Worm (Caenorhabditis elegans) whole organism, early embryonic: Measurements from ENCODE around the gene cdc-25.2.

ENCODE experiments used
- B0310.2 ChIP-seq: sonication (generic microtip); optimal IDR thresholded peaks from 2 replicates; lab custom pipeline; 2016; ENCODE audit warnings: mild to moderate bottlenecking, missing genetic modification characterization, missing compliant biosample characterization
- F13C5.2 ChIP-seq: sonication (generic microtip); optimal IDR thresholded peaks from 2 replicates; lab custom pipeline; 2017; ENCODE audit warnings: mild to moderate bottlenecking, missing genetic modification characterization, inconsistent platforms, missing compliant biosample characterization
- aly-1 ChIP-seq: sonication (generic microtip); optimal IDR thresholded peaks from 2 replicates; lab custom pipeline; 2016; ENCODE audit warnings: missing genetic modification characterization, missing compliant biosample characterization
- ama-1 ChIP-seq: fragments of 150-350 bp; optimal IDR thresholded peaks from 2 replicates; lab custom pipeline; 2014
- ceh-13 ChIP-seq: fragments of 200-800 bp; sonication (Bioruptor generic); optimal IDR thresholded peaks from 2 replicates; lab custom pipeline; 2018; ENCODE audit warnings: mild to moderate bottlenecking, missing genetic modification characterization, missing compliant biosample characterization
- ceh-36 ChIP-seq: sonication (generic microtip); optimal IDR thresholded peaks from 2 replicates; lab custom pipeline; 2016; ENCODE audit warnings: missing genetic modification characterization, inconsistent platforms, missing compliant biosample characterization
- ets-7 ChIP-seq: sonication (generic microtip); optimal IDR thresholded peaks from 2 replicates; lab custom pipeline; 2016; ENCODE audit warnings: missing genotype, missing genetic modification characterization, missing compliant biosample characterization
- flt-1 ChIP-seq: fragments of 200-800 bp; sonication (Bioruptor generic); IDR thresholded peaks from 2 replicates; pipeline ENCODE4 v1.3.6; 2022; ENCODE audit warnings: missing genetic modification characterization, missing compliant biosample characterization
- hmbx-1 ChIP-seq: sonication (generic microtip); optimal IDR thresholded peaks from 2 replicates; lab custom pipeline; 2016; ENCODE audit warnings: mild to moderate bottlenecking, missing genetic modification characterization, missing compliant biosample characterization
- hmg-4 ChIP-seq: fragments of 200-800 bp; sonication (Bioruptor generic); optimal IDR thresholded peaks from 2 replicates; lab custom pipeline; 2018; ENCODE audit warnings: mild to moderate bottlenecking, missing genetic modification characterization, missing compliant biosample characterization
- hnd-1 ChIP-seq: sonication (generic microtip); optimal IDR thresholded peaks from 2 replicates; lab custom pipeline; 2016; ENCODE audit warnings: missing genetic modification characterization, missing compliant biosample characterization
- pes-1 ChIP-seq: fragments of 200-800 bp; sonication (Bioruptor generic); IDR thresholded peaks from 2 replicates; pipeline ENCODE4 v1.3.6; 2022; ENCODE audit warnings: missing genetic modification reagents, missing genetic modification characterization, missing compliant biosample characterization
- scrt-1 ChIP-seq: fragments of 200-800 bp; sonication (Bioruptor generic); IDR thresholded peaks from 2 replicates; pipeline ENCODE4 v1.3.6; 2022; ENCODE audit warnings: missing genetic modification characterization, missing compliant biosample characterization
- sea-1 ChIP-seq: fragments of 200-800 bp; sonication (Bioruptor generic); conservative IDR thresholded peaks from 2 replicates; pipeline ENCODE4 v1.3.6; 2022; ENCODE audit warnings: missing genetic modification characterization, missing compliant biosample characterization
- tbx-11 ChIP-seq: fragments of 200-800 bp; sonication (Bioruptor generic); IDR thresholded peaks from 2 replicates; pipeline ENCODE4 v1.3.6; 2022; ENCODE audit warnings: missing genetic modification characterization, missing compliant biosample characterization
- tbx-37 ChIP-seq: fragments of 200-800 bp; sonication (Bioruptor generic); conservative IDR thresholded peaks from 2 replicates; pipeline ENCODE4 v1.3.6; 2022; ENCODE audit warnings: missing genetic modification reagents, missing genetic modification characterization, missing compliant biosample characterization
- tra-4 ChIP-seq: sonication (generic microtip); optimal IDR thresholded peaks from 2 replicates; lab custom pipeline; 2017; ENCODE audit warnings: missing genetic modification characterization, missing compliant biosample characterization

Gene cdc-25.2

DNA sequence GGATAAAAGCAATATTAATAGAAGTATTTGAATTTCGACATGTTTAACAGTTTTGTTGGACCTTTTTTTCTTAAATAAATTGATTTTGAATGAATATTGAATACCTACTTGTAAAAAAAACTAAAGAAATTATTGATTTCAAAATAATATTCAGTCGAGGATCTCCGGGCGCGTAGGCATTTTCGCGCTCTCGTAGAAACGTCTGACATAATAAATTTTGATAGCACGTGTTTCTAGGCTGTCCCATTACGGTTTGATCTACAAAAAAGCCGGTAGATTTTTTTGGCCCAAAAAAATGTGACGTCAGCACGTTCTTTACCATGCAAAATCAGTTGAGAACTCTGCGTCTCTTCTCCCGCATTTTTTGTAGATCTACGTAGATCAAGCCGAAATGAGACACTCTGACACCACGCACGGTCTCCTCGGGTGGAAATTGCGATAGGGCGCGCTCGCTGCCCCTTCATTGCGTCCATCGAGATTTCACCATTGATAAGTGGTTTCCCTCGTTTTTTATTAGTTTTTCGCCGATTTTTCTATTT, 27.7 kb downstream of the cdc-25.2 start:
- TF ChIP-seq tbx-11 (GFP tag; lab: Robert Waterston, UW), result no peak
- TF ChIP-seq ceh-36 (tag; lab: Kevin White, UChicago), result no peak
- no peak for TF ChIP-seq F13C5.2 (tag; lab: Kevin White, UChicago)
- TF ChIP-seq ets-7 (tag; lab: Kevin White, UChicago), result no peak
- TF ChIP-seq B0310.2 (tag; lab: Kevin White, UChicago), result no peak
- TF ChIP-seq pes-1, result no peak
- TF ChIP-seq aly-1 (tag; lab: Kevin White, UChicago), result no peak
- TF ChIP-seq ama-1 (lab: Kevin White, UChicago), result no peak
- no peak for TF ChIP-seq tra-4 (tag; lab: Kevin White, UChicago)
- no peak for TF ChIP-seq sea-1 (GFP tag; lab: Robert Waterston, UW)
- TF ChIP-seq ceh-13 (GFP tag; lab: Kevin White, UChicago), result no peak
- no peak for TF ChIP-seq scrt-1
- no peak for TF ChIP-seq tbx-37

ce11 chrV:1599088-1599487, 32.2 kb downstream of the cdc-25.2 start:
- peak; percentile 63; the same call in 1 of the 2 replicates for TF ChIP-seq sea-1 (GFP tag; lab: Robert Waterston, UW)
- peak; percentile 66 for TF ChIP-seq pes-1

ce11 chrV:1600561-1601088, 33.7 kb downstream of the cdc-25.2 start, which contains the start of gene F16B4.2:
Gene F16B4.2, plus strand, starts transcription at chrV:1601038.
- TF ChIP-seq flt-1 (GFP tag; lab: Robert Waterston, UW) (no peak), hnd-1 (tag; lab: Kevin White, UChicago) (no peak), pes-1 (no peak), hmg-4 (no peak), tbx-11 (GFP tag; lab: Robert Waterston, UW) (no peak)

- TF ChIP-seq pes-1 (no peak), tbx-11 (GFP tag; lab: Robert Waterston, UW) (no peak), ceh-36 (tag; lab: Kevin White, UChicago) (no peak), scrt-1 (no peak), sea-1 (GFP tag; lab: Robert Waterston, UW) (no peak), hmbx-1 (tag; lab: Kevin White, UChicago) (no peak), ama-1 (lab: Kevin White, UChicago) (no peak), hmg-4 (no peak), ceh-13 (GFP tag; lab: Kevin White, UChicago) (no peak), tbx-37 (no peak), B0310.2 (tag; lab: Kevin White, UChicago) (no peak), hnd-1 (tag; lab: Kevin White, UChicago) (no peak)
Observed at ce11 chrV:1607790-1608189, 40.9 kb downstream of the cdc-25.2 start, which contains the start of gene nhr-178. Gene nhr-178, minus strand, starts transcription at chrV:1607953.

- no peak for TF ChIP-seq tbx-37
- TF ChIP-seq F13C5.2 (tag; lab: Kevin White, UChicago), result no peak
- TF ChIP-seq ceh-36 (tag; lab: Kevin White, UChicago), result no peak
- TF ChIP-seq B0310.2 (tag; lab: Kevin White, UChicago), result no peak
- TF ChIP-seq aly-1 (tag; lab: Kevin White, UChicago), result no peak
- TF ChIP-seq ama-1 (lab: Kevin White, UChicago), result no peak
- no peak for TF ChIP-seq hmbx-1 (tag; lab: Kevin White, UChicago)
- TF ChIP-seq sea-1 (GFP tag; lab: Robert Waterston, UW), result no peak
- no peak for TF ChIP-seq scrt-1
- TF ChIP-seq ets-7 (tag; lab: Kevin White, UChicago), result no peak
- no peak for TF ChIP-seq ceh-13 (GFP tag; lab: Kevin White, UChicago)
- TF ChIP-seq flt-1 (GFP tag; lab: Robert Waterston, UW), result no peak
- no peak for TF ChIP-seq hnd-1 (tag; lab: Kevin White, UChicago)
- TF ChIP-seq hmg-4, result no peak
- no peak for TF ChIP-seq tra-4 (tag; lab: Kevin White, UChicago)
- no peak for TF ChIP-seq pes-1
Observed at ce11 chrV:1610097-1610496, 43.2 kb downstream of the cdc-25.2 start, which contains the start of gene nhr-177. Gene nhr-177, plus strand, starts transcription at chrV:1610263.

ce11 chrV:1611570-1611969, 44.7 kb downstream of the cdc-25.2 start:
- TF ChIP-seq aly-1 (tag; lab: Kevin White, UChicago), result no peak
- TF ChIP-seq hmbx-1 (tag; lab: Kevin White, UChicago), result no peak
- TF ChIP-seq tra-4 (tag; lab: Kevin White, UChicago), result no peak
- no peak for TF ChIP-seq hmg-4
- no peak for TF ChIP-seq B0310.2 (tag; lab: Kevin White, UChicago)
- no peak for TF ChIP-seq hnd-1 (tag; lab: Kevin White, UChicago)
- no peak for TF ChIP-seq ama-1 (lab: Kevin White, UChicago)

DNA sequence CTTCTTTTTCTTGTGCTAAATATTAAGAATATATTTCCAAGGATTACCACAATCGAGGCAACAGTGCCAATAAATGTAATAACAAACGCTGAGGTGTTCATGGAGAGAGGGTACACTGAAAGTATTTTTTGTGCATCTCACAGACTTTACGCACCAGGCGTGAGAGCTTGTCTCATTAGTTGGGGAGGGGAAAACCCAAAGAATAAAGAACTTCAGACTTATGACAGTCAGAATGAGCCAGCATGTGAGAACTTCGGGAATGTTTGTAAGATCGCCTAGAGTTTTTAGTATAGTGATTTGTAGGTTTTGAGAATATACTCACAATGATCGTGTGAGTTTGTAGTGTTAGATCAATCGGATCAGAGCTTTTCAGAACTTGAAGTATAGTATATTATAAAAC, 47.9 kb downstream of the cdc-25.2 start, which contains the start of gene srbc-41:
Gene srbc-41, minus strand, starts transcription at position 101 of the 400 bp plus-strand sequence.
- TF ChIP-seq tbx-11 (GFP tag; lab: Robert Waterston, UW) (no peak), pes-1 (no peak), aly-1 (tag; lab: Kevin White, UChicago) (no peak), scrt-1 (no peak), F13C5.2 (tag; lab: Kevin White, UChicago) (no peak), sea-1 (GFP tag; lab: Robert Waterston, UW) (no peak), ceh-36 (tag; lab: Kevin White, UChicago) (no peak), tbx-37 (no peak), hnd-1 (tag; lab: Kevin White, UChicago) (no peak), flt-1 (GFP tag; lab: Robert Waterston, UW) (no peak), tra-4 (tag; lab: Kevin White, UChicago) (no peak), ets-7 (tag; lab: Kevin White, UChicago) (no peak), hmg-4 (no peak), hmbx-1 (tag; lab: Kevin White, UChicago) (no peak), ama-1 (lab: Kevin White, UChicago) (no peak), B0310.2 (tag; lab: Kevin White, UChicago) (no peak), ceh-13 (GFP tag; lab: Kevin White, UChicago) (no peak)
